Worm (Caenorhabditis elegans) whole organism, early embryonic: Measurements from ENCODE around the gene C14E2.6.

Source experiments
- F13C5.2 ChIP-seq: sonication (generic microtip); optimal IDR thresholded peaks from 2 replicates; lab custom pipeline; 2017; ENCODE audit warnings: mild to moderate bottlenecking, missing genetic modification characterization, inconsistent platforms, missing compliant biosample characterization
- ceh-13 ChIP-seq: fragments of 200-800 bp; sonication (Bioruptor generic); optimal IDR thresholded peaks from 2 replicates; lab custom pipeline; 2018; ENCODE audit warnings: mild to moderate bottlenecking, missing genetic modification characterization, missing compliant biosample characterization
- flt-1 ChIP-seq: fragments of 200-800 bp; sonication (Bioruptor generic); IDR thresholded peaks from 2 replicates; pipeline ENCODE4 v1.3.6; 2022; ENCODE audit warnings: missing genetic modification characterization, missing compliant biosample characterization
- hmbx-1 ChIP-seq: sonication (generic microtip); optimal IDR thresholded peaks from 2 replicates; lab custom pipeline; 2016; ENCODE audit warnings: mild to moderate bottlenecking, missing genetic modification characterization, missing compliant biosample characterization
- hmg-4 ChIP-seq: fragments of 200-800 bp; sonication (Bioruptor generic); optimal IDR thresholded peaks from 2 replicates; lab custom pipeline; 2018; ENCODE audit warnings: mild to moderate bottlenecking, missing genetic modification characterization, missing compliant biosample characterization
- scrt-1 ChIP-seq: fragments of 200-800 bp; sonication (Bioruptor generic); IDR thresholded peaks from 2 replicates; pipeline ENCODE4 v1.3.6; 2022; ENCODE audit warnings: missing genetic modification characterization, missing compliant biosample characterization
- sea-1 ChIP-seq: fragments of 200-800 bp; sonication (Bioruptor generic); conservative IDR thresholded peaks from 2 replicates; pipeline ENCODE4 v1.3.6; 2022; ENCODE audit warnings: missing genetic modification characterization, missing compliant biosample characterization

- TF ChIP-seq ceh-13 (no peak), hmbx-1 (no peak), scrt-1 (GFP tag; lab: Robert Waterston, UW) (no peak), F13C5.2 (tag; lab: Kevin White, UChicago) (no peak), flt-1 (GFP tag; lab: Robert Waterston, UW) (no peak), hmg-4 (GFP tag; lab: Kevin White, UChicago) (no peak), sea-1 (no peak)
These were observed 41.2 kb upstream of the C14E2.6 start for ce11 chrX:1870991-1871390.
